Worm (Caenorhabditis elegans) whole organism, L4 larva: ENCODE data around the gene lin-54.

ENCODE experiments used
- D1046.2 ChIP-seq: fragments of 200-800 bp; sonication (Bioruptor generic); IDR thresholded peaks from 2 replicates; pipeline ENCODE4 v1.3.6; 2022; ENCODE audit warnings: missing genetic modification characterization, missing compliant biosample characterization
- F44E2.7 ChIP-seq: fragments of 200-800 bp; sonication (Bioruptor generic); IDR thresholded peaks from 2 replicates; pipeline ENCODE4 v2.1.2; 2022; ENCODE audit warnings: missing genetic modification characterization, missing compliant biosample characterization
- Y105C5A.15 ChIP-seq: fragments of 200-800 bp; sonication (Bioruptor generic); IDR thresholded peaks from 2 replicates; pipeline ENCODE4 v1.3.6; 2022; ENCODE audit warnings: missing genetic modification characterization, missing compliant biosample characterization
- Y48G9A.11 ChIP-seq: fragments of 200-800 bp; sonication (Bioruptor generic); IDR thresholded peaks from 2 replicates; pipeline ENCODE4 v1.3.6; 2022; ENCODE audit warnings: missing genetic modification reagents, missing genetic modification characterization, missing compliant biosample characterization
- Y5F2A.4 ChIP-seq: fragments of 200-800 bp; sonication (Bioruptor generic); optimal IDR thresholded peaks from 2 replicates; lab custom pipeline; 2018; ENCODE audit warnings: mild to moderate bottlenecking, missing genetic modification characterization, missing compliant biosample characterization
- Y75B8A.6 ChIP-seq: fragments of 200-800 bp; sonication (Bioruptor generic); IDR thresholded peaks from 2 replicates; pipeline ENCODE4 v1.3.6; 2022; ENCODE audit warnings: missing genetic modification reagents, missing genetic modification characterization, missing compliant biosample characterization
- ZK337.2 ChIP-seq: fragments of 200-800 bp; sonication (Bioruptor generic); IDR thresholded peaks from 2 replicates; pipeline ENCODE4 v1.3.6; 2022; ENCODE audit warnings: missing genetic modification reagents, missing genetic modification characterization, missing compliant biosample characterization
- ZK546.5 ChIP-seq, 2 experiments: sonication (generic microtip); optimal IDR thresholded peaks; 2 replicates each; lab custom pipeline; 2017; ENCODE audit warnings: missing biosample characterization in 2 of 2, missing genetic modification characterization in 2 of 2
- aha-1 ChIP-seq: fragments of 150-350 bp; peaks from one replicate; lab custom pipeline; 2014; ENCODE audit warnings: missing biosample characterization, missing genetic modification characterization
- arid-1 ChIP-seq: fragments of 200-800 bp; sonication (Bioruptor generic); conservative IDR thresholded peaks from 2 replicates; pipeline ENCODE4 v1.3.6; 2022; ENCODE audit warnings: missing genetic modification reagents, missing genetic modification characterization, missing compliant biosample characterization
- attf-4 ChIP-seq: sonication (generic microtip); optimal IDR thresholded peaks from 3 replicates; lab custom pipeline; 2017; ENCODE audit warnings: missing biosample characterization, missing genetic modification characterization
- ceh-28 ChIP-seq: fragments of 150-350 bp; optimal IDR thresholded peaks from 2 replicates; lab custom pipeline; 2014; ENCODE audit warnings: missing biosample characterization, missing genetic modification reagents, missing genetic modification characterization
- ceh-32 ChIP-seq: sonication (generic microtip); optimal IDR thresholded peaks from 2 replicates; lab custom pipeline; 2016; ENCODE audit warnings: mild to moderate bottlenecking, missing genetic modification characterization, missing compliant biosample characterization; ENCODE audit not compliant: poor library complexity
- ceh-62 ChIP-seq: sonication (generic microtip); optimal IDR thresholded peaks from 2 replicates; lab custom pipeline; 2017; ENCODE audit warnings: missing biosample characterization, missing genetic modification characterization
- ctbp-1 ChIP-seq: fragments of 200-800 bp; sonication (Bioruptor generic); IDR thresholded peaks from 2 replicates; pipeline ENCODE4 v1.3.6; 2022; ENCODE audit warnings: missing genetic modification reagents, missing genetic modification characterization, missing compliant biosample characterization
- dmd-6 ChIP-seq: fragments of 200-800 bp; sonication (Bioruptor generic); IDR thresholded peaks from 2 replicates; pipeline ENCODE4 v1.3.6; 2022; ENCODE audit warnings: missing genetic modification reagents, missing genetic modification characterization, missing compliant biosample characterization
- dmd-8 ChIP-seq: fragments of 200-800 bp; sonication (Bioruptor generic); IDR thresholded peaks from 2 replicates; pipeline ENCODE4 v1.3.6; 2022; ENCODE audit warnings: missing genetic modification characterization, missing compliant biosample characterization
- dmd-9 ChIP-seq: fragments of 200-800 bp; sonication (Bioruptor generic); IDR thresholded peaks from 2 replicates; pipeline ENCODE4 v1.3.6; 2022; ENCODE audit warnings: missing genetic modification reagents, missing genetic modification characterization, missing compliant biosample characterization
- egl-43 ChIP-seq: fragments of 200-800 bp; sonication (Bioruptor generic); IDR thresholded peaks from 2 replicates; pipeline ENCODE4 v1.3.6; 2022; ENCODE audit warnings: missing genetic modification reagents, missing genetic modification characterization, missing compliant biosample characterization
- jun-1 ChIP-seq: fragments of 150-350 bp; optimal IDR thresholded peaks from 2 replicates; lab custom pipeline; 2014; ENCODE audit warnings: missing biosample characterization, missing genetic modification reagents, missing genetic modification characterization
- lim-7 ChIP-seq: fragments of 200-800 bp; sonication (Bioruptor generic); IDR thresholded peaks from 2 replicates; pipeline ENCODE4 v1.3.6; 2022; ENCODE audit warnings: missing genetic modification characterization, missing compliant biosample characterization
- lin-13 ChIP-seq: fragments of 150-350 bp; optimal IDR thresholded peaks from 2 replicates; lab custom pipeline; 2014; ENCODE audit warnings: missing biosample characterization, missing genetic modification reagents, missing genetic modification characterization
- lin-38 ChIP-seq: fragments of 200-800 bp; sonication (Bioruptor generic); IDR thresholded peaks from 2 replicates; pipeline ENCODE4 v1.3.6; 2022; ENCODE audit warnings: missing genetic modification reagents, missing genetic modification characterization, missing compliant biosample characterization
- lsy-2 ChIP-seq, 2 experiments: fragments of 150-350 bp in 1 of 2; sonication (generic microtip) in 1 of 2; optimal IDR thresholded peaks; 2 replicates each; lab custom pipeline; 2014 to 2017; ENCODE audit warnings: missing biosample characterization in 2 of 2, missing genetic modification characterization in 2 of 2
- madf-5 ChIP-seq, 2 experiments: fragments of 200-800 bp; sonication (Bioruptor generic); IDR thresholded peaks; 2 replicates each; pipeline ENCODE4 v1.3.6; 2022; ENCODE audit warnings: missing compliant biosample characterization in 2 of 2, missing genetic modification characterization in 2 of 2
- mep-1 ChIP-seq: fragments of 150-350 bp; sonication (generic microtip); optimal IDR thresholded peaks from 3 replicates; lab custom pipeline; 2014; ENCODE audit warnings: missing biosample characterization, missing genetic modification characterization
- mxl-3 ChIP-seq: fragments of 200-800 bp; sonication (Bioruptor generic); optimal IDR thresholded peaks from 2 replicates; lab custom pipeline; 2018; ENCODE audit warnings: mild to moderate bottlenecking, missing genetic modification characterization, missing compliant biosample characterization
- nhr-10 ChIP-seq: fragments of 150-350 bp; optimal IDR thresholded peaks from 2 replicates; lab custom pipeline; 2014; ENCODE audit warnings: missing biosample characterization, missing genetic modification characterization
- nhr-102 ChIP-seq: sonication (generic microtip); optimal IDR thresholded peaks from 2 replicates; lab custom pipeline; 2016; ENCODE audit warnings: mild to moderate bottlenecking, missing genetic modification characterization, moderate library complexity, missing compliant biosample characterization
- nhr-41 ChIP-seq: fragments of 200-800 bp; sonication (Bioruptor generic); IDR thresholded peaks from 2 replicates; pipeline ENCODE4 v1.3.6; 2022; ENCODE audit warnings: missing genetic modification reagents, missing genetic modification characterization, missing compliant biosample characterization
- nhr-76 ChIP-seq: fragments of 150-350 bp; optimal IDR thresholded peaks from 2 replicates; lab custom pipeline; 2014; ENCODE audit warnings: missing biosample characterization, missing genetic modification characterization
- nhr-77 ChIP-seq: fragments of 150-350 bp; optimal IDR thresholded peaks from 2 replicates; lab custom pipeline; 2014; ENCODE audit warnings: missing biosample characterization, missing genetic modification characterization
- rbr-2 ChIP-seq: sonication (generic microtip); optimal IDR thresholded peaks from 2 replicates; lab custom pipeline; 2016; ENCODE audit warnings: missing genotype, missing genetic modification characterization, missing compliant biosample characterization
- sdz-12 ChIP-seq: fragments of 200-800 bp; sonication (Bioruptor generic); optimal IDR thresholded peaks from 2 replicates; lab custom pipeline; 2018; ENCODE audit warnings: mild to moderate bottlenecking, missing genetic modification characterization, missing compliant biosample characterization
- set-16 ChIP-seq: fragments of 200-800 bp; sonication (Bioruptor generic); IDR thresholded peaks from 2 replicates; pipeline ENCODE4 v1.3.6; 2022; ENCODE audit warnings: missing genetic modification reagents, missing genetic modification characterization, missing compliant biosample characterization
- unc-130 ChIP-seq: sonication (generic microtip); optimal IDR thresholded peaks from 2 replicates; lab custom pipeline; 2016; ENCODE audit warnings: missing genetic modification reagents, missing genetic modification characterization, missing compliant biosample characterization
- unc-39 ChIP-seq: sonication (generic microtip); optimal IDR thresholded peaks from 2 replicates; lab custom pipeline; 2017; ENCODE audit warnings: missing biosample characterization, missing genetic modification characterization
- unc-62 ChIP-seq, 3 experiments: fragments of 150-350 bp in 1 of 3; sonication (generic microtip); optimal IDR thresholded peaks in 2 of 3; peaks in 1 of 3; 1 replicate in 1 of 3; 2 replicates in 2 of 3; lab custom pipeline; 2014 to 2017; ENCODE audit warnings: missing biosample characterization in 3 of 3, missing genetic modification characterization in 3 of 3, missing genetic modification reagents in 3 of 3, missing genotype in 1 of 3
- zag-1 ChIP-seq: fragments of 150-350 bp; optimal IDR thresholded peaks from 2 replicates; lab custom pipeline; 2014; ENCODE audit warnings: missing biosample characterization, missing genetic modification characterization
- zfp-2 ChIP-seq: sonication (generic microtip); optimal IDR thresholded peaks from 2 replicates; lab custom pipeline; 2016; ENCODE audit warnings: mild to moderate bottlenecking, missing genetic modification characterization, missing compliant biosample characterization
- zip-11 ChIP-seq: fragments of 200-800 bp; sonication (Bioruptor generic); IDR thresholded peaks from 2 replicates; pipeline ENCODE4 v1.3.6; 2022; ENCODE audit warnings: missing genetic modification characterization, missing compliant biosample characterization

Gene lin-54

ce11 chrIV:13258872-13259271, 18.0 kb downstream of the lin-54 start, which contains the start of gene JC8.16:
Gene JC8.16, plus strand, starts transcription at chrIV:13259172.
- TF ChIP-seq Y48G9A.11 (GFP tag; lab: Robert Waterston, UW) = no peak
- TF ChIP-seq nhr-41 (GFP tag; lab: Robert Waterston, UW) = 0 out of 2 replicates have a peak, but pooled peaks have one; percentile 9

- TF ChIP-seq nhr-41 (GFP tag; lab: Robert Waterston, UW) (no peak), lin-13 (no peak), egl-43 (0 out of 2 replicates have a peak, but pooled peaks have one; percentile 42), ZK546.5 (tag; optimal IDR thresholded peaks at IDR 0.05; lab: Kevin White, UChicago) (no peak), set-16 (peak; percentile 73)
- TF ChIP-seq, all 104 proteins: peak for 2
Observed at ce11 chrIV:13261778-13262177, 20.9 kb downstream of the lin-54 start.

- TF ChIP-seq dmd-9 (GFP tag; lab: Robert Waterston, UW) (peak; percentile 69; the same call in 1 of the 2 replicates), dmd-6 (GFP tag; lab: Robert Waterston, UW) (0 out of 2 replicates have a peak, but pooled peaks have one; percentile 19), madf-5 (GFP tag; IDR thresholded peaks at IDR 0.05; lab: Robert Waterston, UW) (0 out of 4 replicates have a peak, but pooled peaks of 1 of the 2 experiments have one; percentile 42), lin-38 (peak; percentile 64)
Observed at ce11 chrIV:13262849-13263248, 22.0 kb downstream of the lin-54 start.

- TF ChIP-seq attf-4 (tag; lab: Kevin White, UChicago) = no peak
- TF ChIP-seq sdz-12 = no peak
- TF ChIP-seq nhr-77 (tag; lab: Kevin White, UChicago) = no peak
- no peak for TF ChIP-seq F44E2.7 (GFP tag; lab: Robert Waterston, UW)
- no peak for TF ChIP-seq aha-1 (tag; lab: Kevin White, UChicago)
- no peak for TF ChIP-seq zip-11
- TF ChIP-seq mep-1 (tag; lab: Kevin White, UChicago) = no peak
- TF ChIP-seq D1046.2 (GFP tag; lab: Robert Waterston, UW) = no peak
- TF ChIP-seq nhr-76 (tag; lab: Kevin White, UChicago) = no peak
- TF ChIP-seq Y105C5A.15 (GFP tag; lab: Robert Waterston, UW) = no peak
- no peak for TF ChIP-seq mxl-3 (GFP tag; lab: Kevin White, UChicago)
- TF ChIP-seq dmd-8 = no peak
- TF ChIP-seq egl-43 = no peak
- no peak for TF ChIP-seq unc-39 (tag; lab: Kevin White, UChicago)
- TF ChIP-seq zag-1 (tag; lab: Kevin White, UChicago) = no peak
Observed at ce11 chrIV:13268385-13268784, 27.5 kb downstream of the lin-54 start.

ce11 chrIV:13272494-13272893, 31.6 kb downstream of the lin-54 start, which contains the start of gene unc-26:
Gene unc-26, minus strand, starts transcription at chrIV:13272516.
- TF ChIP-seq nhr-10 (no peak), ceh-28 (no peak), set-16 (no peak), ceh-32 (tag; lab: Kevin White, UChicago) (no peak), jun-1 (tag; lab: Kevin White, UChicago) (no peak), D1046.2 (GFP tag; lab: Robert Waterston, UW) (no peak), lin-38 (peak; percentile 12; the same call in 1 of the 2 replicates), nhr-102 (tag; lab: Kevin White, UChicago) (no peak), unc-62 (GFP tag; optimal IDR thresholded peaks at IDR 0.05 in 1 of 2; lab: Kevin White, UChicago) (no peak), unc-62 (tag; optimal IDR thresholded peaks at IDR 0.05; lab: Kevin White, UChicago) (no peak), unc-130 (GFP tag; lab: Kevin White, UChicago) (no peak), mxl-3 (GFP tag; lab: Kevin White, UChicago) (no peak), dmd-6 (GFP tag; lab: Robert Waterston, UW) (no peak), arid-1 (no peak), ctbp-1 (GFP tag; lab: Robert Waterston, UW) (no peak), rbr-2 (tag; lab: Kevin White, UChicago) (peak; percentile 53), Y75B8A.6 (GFP tag; lab: Robert Waterston, UW) (no peak), sdz-12 (no peak), zfp-2 (tag; lab: Kevin White, UChicago) (no peak), unc-39 (tag; lab: Kevin White, UChicago) (no peak), ceh-62 (tag; lab: Kevin White, UChicago) (no peak), Y5F2A.4 (GFP tag; lab: Kevin White, UChicago) (no peak), lsy-2 (tag; optimal IDR thresholded peaks at IDR 0.05; lab: Kevin White, UChicago) (peak in 1 of 2 experiments; percentile 53), aha-1 (tag; lab: Kevin White, UChicago) (no peak), Y48G9A.11 (GFP tag; lab: Robert Waterston, UW) (no peak), ZK337.2 (no peak), lim-7 (no peak)
